Worm (Caenorhabditis elegans): Measurements from ENCODE around the gene samp-1.

The samp-1 gene

ce11 chrII:11293433-11293832, 9.3 kb upstream of the samp-1 start, which contains the start of gene C47G2.4 (continued):
- TF ChIP-seq fkh-3 (tag; optimal IDR thresholded peaks at IDR 0.05), result no peak
- no peak for TF ChIP-seq egl-44 (GFP tag; IDR thresholded peaks at IDR 0.05)
- TF ChIP-seq D2030.7 (GFP tag; IDR thresholded peaks at IDR 0.05), result peak; percentile 48
- TF ChIP-seq Y95B8A.8 (GFP tag; IDR thresholded peaks at IDR 0.05), result 0 out of 2 replicates have a peak, but pooled peaks have one; percentile 31
- TF ChIP-seq gei-17 (GFP tag; optimal IDR thresholded peaks at IDR 0.05), result no peak
- no peak for TF ChIP-seq repo-1 (tag; optimal IDR thresholded peaks at IDR 0.05)
- peak; percentile 60 for TF ChIP-seq hmg-1.2 (GFP tag; IDR thresholded peaks at IDR 0.05)
- no peak for TF ChIP-seq snpc-1.1 (tag; optimal IDR thresholded peaks at IDR 0.05; ENCODE audit: insufficient read depth)
- no peak for TF ChIP-seq F57A8.1 (GFP tag; optimal IDR thresholded peaks at IDR 0.05)
- no peak for TF ChIP-seq hlh-12 (tag; optimal IDR thresholded peaks at IDR 0.05)
- TF ChIP-seq nhr-179 (tag; optimal IDR thresholded peaks at IDR 0.05), result no peak
- no peak for TF ChIP-seq unc-130 (GFP tag; optimal IDR thresholded peaks at IDR 0.05)
- no peak for TF ChIP-seq F52B5.7 (tag; optimal IDR thresholded peaks at IDR 0.05)
- no peak for TF ChIP-seq B0336.3 (GFP tag; IDR thresholded peaks at IDR 0.05)
- TF ChIP-seq sea-2 (GFP tag; IDR thresholded peaks at IDR 0.05), result no peak
- TF ChIP-seq lin-54 (GFP tag; optimal IDR thresholded peaks at IDR 0.05), result peak; percentile 64
- no peak for TF ChIP-seq madf-3 (GFP tag; IDR thresholded peaks at IDR 0.05)
- no peak for TF ChIP-seq snpc-3.4 (tag; optimal IDR thresholded peaks at IDR 0.05)
- no peak for TF ChIP-seq tbx-9 (tag; optimal IDR thresholded peaks at IDR 0.05; ENCODE audit: borderline replicate concordance)
- TF ChIP-seq mcd-1 (GFP tag; IDR thresholded peaks at IDR 0.05), result peak; percentile 94
- TF ChIP-seq T26A5.8 (tag; optimal IDR thresholded peaks at IDR 0.05), result no peak
- TF ChIP-seq rcor-1 (GFP tag; IDR thresholded peaks at IDR 0.05), result peak; percentile 65
- no peak for TF ChIP-seq nhr-27 (tag; optimal IDR thresholded peaks at IDR 0.05)
- TF ChIP-seq lin-40 (tag; optimal IDR thresholded peaks at IDR 0.05), result no peak
- no peak for TF ChIP-seq K11D2.4 (GFP tag; IDR thresholded peaks at IDR 0.05)
- peak in 1 of 3 experiments; percentile 24 for TF ChIP-seq lin-35 (GFP tag; optimal IDR thresholded peaks at IDR 0.05)
- TF ChIP-seq rec-8 (tag; optimal IDR thresholded peaks at IDR 0.05), result no peak
- peak; percentile 85 for TF ChIP-seq attf-5 (GFP tag; optimal IDR thresholded peaks at IDR 0.05)
- TF ChIP-seq ZK185.1 (tag; optimal IDR thresholded peaks at IDR 0.05; ENCODE audit: poor library complexity, severe bottlenecking), result peak; percentile 61
- no peak for TF ChIP-seq egl-18 (GFP tag; IDR thresholded peaks at IDR 0.05)
- no peak for TF ChIP-seq rpc-1 (optimal IDR thresholded peaks at IDR 0.05)
- TF ChIP-seq rpc-1 (tag; optimal IDR thresholded peaks at IDR 0.05), result no peak
- no peak for TF ChIP-seq akir-1 (GFP tag; optimal IDR thresholded peaks at IDR 0.05)
- TF ChIP-seq bed-2 (GFP tag; IDR thresholded peaks at IDR 0.05), result no peak
- TF ChIP-seq let-526 (GFP tag; IDR thresholded peaks at IDR 0.05), result no peak
- no peak for TF ChIP-seq cebp-2 (GFP tag; IDR thresholded peaks at IDR 0.05)
- TF ChIP-seq ztf-26 (tag; optimal IDR thresholded peaks at IDR 0.05), result no peak
- TF ChIP-seq zim-3 (tag; optimal IDR thresholded peaks at IDR 0.05), result no peak
- TF ChIP-seq hsf-1 (GFP tag; IDR thresholded peaks at IDR 0.05), result no peak
- no peak for TF ChIP-seq Y53G8AR.9 (GFP tag; conservative IDR thresholded peaks at IDR 0.05)
- TF ChIP-seq egrh-3 (GFP tag; IDR thresholded peaks at IDR 0.05), result no peak
- TF ChIP-seq ceh-27 (GFP tag; optimal IDR thresholded peaks at IDR 0.05), result peak; percentile 38
- TF ChIP-seq snpc-4 (GFP tag; optimal IDR thresholded peaks at IDR 0.05), result no peak
- peak in 3 of 4 experiments; percentile 16 to 49 (median 40) for TF ChIP-seq snpc-4 (tag; optimal IDR thresholded peaks at IDR 0.05)
- no peak for TF ChIP-seq T07F8.4 (tag; optimal IDR thresholded peaks at IDR 0.05)
- TF ChIP-seq mes-4 (tag; optimal IDR thresholded peaks at IDR 0.05), result no peak
- TF ChIP-seq chd-7 (tag; optimal IDR thresholded peaks at IDR 0.05), result no peak
- no peak for TF ChIP-seq nhr-120 (GFP tag; IDR thresholded peaks at IDR 0.05)
- no peak for TF ChIP-seq F39B2.1 (GFP tag; IDR thresholded peaks at IDR 0.05)
- no peak for TF ChIP-seq dpff-1 (tag; optimal IDR thresholded peaks at IDR 0.05)

Measured in whole organism, young adult.